Worm (Caenorhabditis elegans) whole organism, L4/young adult: Measurements from ENCODE around the gene T01B11.1.

ENCODE experiments used
- W03F9.2 ChIP-seq: fragments of 150-350 bp; optimal IDR thresholded peaks from 2 replicates; lab custom pipeline; 2014; ENCODE audit warnings: missing biosample characterization, missing genetic modification characterization
- him-1 ChIP-seq: sonication (generic microtip); optimal IDR thresholded peaks from 2 replicates; lab custom pipeline; 2016; ENCODE audit warnings: missing genotype, missing genetic modification reagents, missing genetic modification characterization, missing compliant biosample characterization

- TF ChIP-seq W03F9.2 (tag; lab: Kevin White, UChicago) (no peak), him-1 (tag; lab: Kevin White, UChicago) (no peak)
These were observed 4.8 kb downstream of the T01B11.1 start, which contains the start of gene eppl-1 for ce11 chrIV:8451709-8452248.
